Worm (Caenorhabditis elegans) whole organism, young adult: ENCODE data around the gene ugt-32.

Experiments used
- madf-6 ChIP-seq: fragments of 200-800 bp; sonication (Bioruptor generic); IDR thresholded peaks from 2 replicates; pipeline ENCODE4 v1.3.6; 2022; ENCODE audit warnings: missing genetic modification reagents, missing genetic modification characterization, missing compliant biosample characterization
- tbx-9 ChIP-seq: sonication (generic microtip); optimal IDR thresholded peaks from 2 replicates; lab custom pipeline; 2016; ENCODE audit warnings: borderline replicate concordance, missing genetic modification characterization, inconsistent platforms, missing compliant biosample characterization

DNA sequence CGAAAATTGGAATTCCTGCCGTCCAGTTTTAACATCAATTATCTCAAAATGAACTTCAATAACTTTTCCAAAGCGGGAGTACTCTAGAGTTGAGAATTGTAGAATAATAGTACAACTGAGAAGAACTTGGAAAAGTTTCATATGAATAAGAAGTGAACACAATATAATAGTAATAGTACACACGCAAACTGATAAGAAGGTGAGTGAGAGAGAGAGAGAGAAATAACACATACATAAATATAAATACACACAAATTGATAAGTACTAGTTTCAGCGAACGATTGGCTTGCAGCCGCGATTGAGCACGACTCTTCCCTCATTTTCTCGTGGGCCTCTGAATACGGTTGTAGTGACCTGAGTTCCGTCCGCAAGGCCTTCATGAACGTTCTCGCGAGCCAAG, 45.3 kb upstream of the ugt-32 start, which contains the start of gene C17E7.13:
- TF ChIP-seq tbx-9 (tag; lab: Kevin White, UChicago) (no peak), madf-6 (GFP tag; lab: Robert Waterston, UW) (no peak)
